Worm (Caenorhabditis elegans) whole organism, late embryonic: ENCODE results near the gene old-2.

Experiments
- ama-1 ChIP-seq: fragments of 150-350 bp; optimal IDR thresholded peaks from 2 replicates; lab custom pipeline; 2014
- ceh-30 ChIP-seq: fragments of 150-350 bp; optimal IDR thresholded peaks from 2 replicates; lab custom pipeline; 2014; ENCODE audit warnings: missing biosample characterization, missing genetic modification characterization
- dmd-4 ChIP-seq: sonication (generic microtip); optimal IDR thresholded peaks from 2 replicates; lab custom pipeline; 2016; ENCODE audit warnings: borderline replicate concordance, missing genetic modification characterization, missing compliant biosample characterization
- elt-2 ChIP-seq: sonication (generic microtip); optimal IDR thresholded peaks from 2 replicates; lab custom pipeline; 2016; ENCODE audit warnings: missing genetic modification reagents, missing genetic modification characterization, missing compliant biosample characterization
- ets-4 ChIP-seq: sonication (generic microtip); optimal IDR thresholded peaks from 2 replicates; lab custom pipeline; 2016; ENCODE audit warnings: missing genetic modification characterization, missing compliant biosample characterization
- madf-2 ChIP-seq: sonication (generic microtip); optimal IDR thresholded peaks from 2 replicates; lab custom pipeline; 2017; ENCODE audit warnings: missing genetic modification characterization, missing compliant biosample characterization
- nhr-11 ChIP-seq: fragments of 150-350 bp; optimal IDR thresholded peaks from 2 replicates; lab custom pipeline; 2014; ENCODE audit warnings: missing biosample characterization, missing genetic modification characterization
- tbx-2 ChIP-seq: sonication (generic microtip); optimal IDR thresholded peaks from 2 replicates; lab custom pipeline; 2016; ENCODE audit warnings: missing genetic modification characterization, missing compliant biosample characterization

DNA sequence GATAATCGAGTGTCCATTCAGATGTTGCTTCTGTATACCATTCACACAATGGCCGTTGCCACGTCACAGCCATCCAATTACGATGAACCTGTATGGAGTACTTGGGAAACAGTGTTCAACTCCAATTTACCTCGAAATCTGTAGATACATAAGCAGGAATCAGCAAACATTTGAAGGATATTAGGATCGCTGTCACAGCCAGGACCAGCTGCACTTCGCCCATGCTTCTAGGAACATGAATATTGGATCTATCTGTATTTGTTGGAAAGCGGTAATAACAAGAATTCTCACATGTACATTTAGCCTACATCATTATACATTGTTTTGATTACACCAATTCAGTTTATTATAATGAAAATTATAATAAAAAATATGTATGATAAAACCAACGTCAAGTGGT is 36.8 kb upstream of the old-2 start, which contains the start of gene algn-8:
- TF ChIP-seq ets-4: no peak
- TF ChIP-seq tbx-2 (tag; lab: Kevin White, UChicago): no peak
- no peak for TF ChIP-seq nhr-11 (tag; lab: Kevin White, UChicago)
- TF ChIP-seq ceh-30 (tag; lab: Kevin White, UChicago): no peak
- no peak for TF ChIP-seq madf-2 (tag; lab: Kevin White, UChicago)
- no peak for TF ChIP-seq ama-1 (lab: Kevin White, UChicago)
- TF ChIP-seq elt-2 (tag; lab: Kevin White, UChicago): no peak
- TF ChIP-seq dmd-4 (tag; lab: Kevin White, UChicago): no peak
